Fruit fly (Drosophila melanogaster) whole organism, pupa: ENCODE data around the gene CG34135.

Experiments
- CG10348 ChIP-seq: fragments of 200-800 bp; sonication (Bioruptor generic); IDR thresholded peaks from 2 replicates; pipeline ENCODE4 v1.3.6; 2022; ENCODE audit warnings: missing biosample characterization, missing genetic modification characterization
- CG12605 ChIP-seq: fragments of 200-800 bp; sonication (Bioruptor generic); IDR thresholded peaks from 2 replicates; pipeline ENCODE4 v1.3.6; 2022; ENCODE audit warnings: missing biosample characterization, missing genetic modification characterization
- CG13204 ChIP-seq: fragments of 200-800 bp; sonication (Bioruptor generic); optimal IDR thresholded peaks from 2 replicates; lab custom pipeline; 2018; ENCODE audit warnings: missing biosample characterization, mild to moderate bottlenecking, missing genetic modification characterization, moderate library complexity
- CG14655 ChIP-seq: fragments of 200-800 bp; sonication (Bioruptor generic); optimal IDR thresholded peaks from 3 replicates; lab custom pipeline; 2017; ENCODE audit warnings: mild to moderate bottlenecking, missing biosample characterization, missing genetic modification reagents, missing genetic modification characterization
- CG15710 ChIP-seq: fragments of 200-800 bp; sonication (Bioruptor generic); optimal IDR thresholded peaks from 2 replicates; lab custom pipeline; 2018; ENCODE audit warnings: missing biosample characterization, mild to moderate bottlenecking, missing genetic modification characterization, moderate library complexity
- CG17806 ChIP-seq: fragments of 200-800 bp; sonication (Bioruptor generic); optimal IDR thresholded peaks from 2 replicates; lab custom pipeline; 2018; ENCODE audit warnings: missing biosample characterization, mild to moderate bottlenecking, missing genetic modification characterization, moderate library complexity
- CG32121 ChIP-seq: fragments of 200-800 bp; sonication (Bioruptor generic); IDR thresholded peaks from 2 replicates; pipeline ENCODE4 v1.3.6; 2022; ENCODE audit warnings: missing biosample characterization, missing genetic modification characterization
- CG34367 ChIP-seq: fragments of 200-800 bp; sonication (Bioruptor generic); optimal IDR thresholded peaks from 2 replicates; lab custom pipeline; 2018; ENCODE audit warnings: missing biosample characterization, mild to moderate bottlenecking, missing genetic modification characterization
- CG4496 ChIP-seq: fragments of 200-800 bp; sonication (Bioruptor generic); IDR thresholded peaks from 3 replicates; pipeline ENCODE4 v1.3.6; 2022; ENCODE audit warnings: missing biosample characterization, missing genetic modification characterization
- CG8159 ChIP-seq: fragments of 200-800 bp; sonication (Bioruptor generic); optimal IDR thresholded peaks from 3 replicates; lab custom pipeline; 2018; ENCODE audit warnings: missing biosample characterization, mild to moderate bottlenecking, missing genetic modification characterization, moderate library complexity
- CG8301 ChIP-seq: fragments of 200-800 bp; sonication (Bioruptor generic); optimal IDR thresholded peaks from 2 replicates; lab custom pipeline; 2018; ENCODE audit warnings: missing biosample characterization, mild to moderate bottlenecking, missing genetic modification characterization
- CG9948 ChIP-seq: fragments of 200-800 bp; sonication (Bioruptor generic); optimal IDR thresholded peaks from 2 replicates; lab custom pipeline; 2018; ENCODE audit warnings: missing biosample characterization, mild to moderate bottlenecking, missing genetic modification characterization, moderate library complexity
- D1 ChIP-seq: fragments of 200-800 bp; sonication (Bioruptor generic); optimal IDR thresholded peaks from 2 replicates; lab custom pipeline; 2018; ENCODE audit warnings: missing biosample characterization, mild to moderate bottlenecking, missing genetic modification characterization, moderate library complexity
- EcR ChIP-seq: fragments of 200-800 bp; sonication (Bioruptor generic); optimal IDR thresholded peaks from 3 replicates; lab custom pipeline; 2019; ENCODE audit warnings: missing biosample characterization, missing genetic modification characterization, mild to moderate bottlenecking, moderate library complexity, missing genetic modification reagents
- Ets98B ChIP-seq: fragments of 200-800 bp; sonication (Bioruptor generic); IDR thresholded peaks from 2 replicates; pipeline ENCODE4 v1.3.6; 2022; ENCODE audit warnings: missing biosample characterization, missing genetic modification characterization
- Pif1A ChIP-seq: fragments of 200-800 bp; sonication (Bioruptor generic); optimal IDR thresholded peaks from 3 replicates; lab custom pipeline; 2016; ENCODE audit warnings: missing biosample characterization, missing genetic modification characterization
- Pif1B ChIP-seq: fragments of 200-800 bp; sonication (Bioruptor generic); optimal IDR thresholded peaks from 3 replicates; lab custom pipeline; 2016; ENCODE audit warnings: missing biosample characterization, missing genetic modification characterization
- Snoo ChIP-seq: fragments of 200-800 bp; sonication (Bioruptor generic); optimal IDR thresholded peaks from 3 replicates; lab custom pipeline; 2017; ENCODE audit warnings: missing biosample characterization, mild to moderate bottlenecking, missing genetic modification characterization, inconsistent platforms
- fd96Ca ChIP-seq: fragments of 200-800 bp; sonication (Bioruptor generic); IDR thresholded peaks from 3 replicates; pipeline ENCODE4 v1.3.6; 2022; ENCODE audit warnings: missing biosample characterization, missing genetic modification characterization
- gl ChIP-seq: fragments of 200-800 bp; sonication (Bioruptor generic); optimal IDR thresholded peaks from 2 replicates; lab custom pipeline; 2018; ENCODE audit warnings: missing biosample characterization, mild to moderate bottlenecking, missing genetic modification characterization
- rn ChIP-seq: fragments of 200-800 bp; sonication (Bioruptor generic); IDR thresholded peaks from 2 replicates; pipeline ENCODE4 v1.3.6; 2022; ENCODE audit warnings: missing biosample characterization, missing genetic modification characterization

Gene CG34135

dm6 chr3R:8744198-8744597 is 23.8 kb downstream of the CG34135 start:
- TF ChIP-seq CG12605 (GFP tag; lab: Robert Waterston, UW) (0 out of 2 replicates have a peak, but pooled peaks have one; percentile 19), CG32121 (GFP tag; lab: Robert Waterston, UW) (no peak; the same call in 1 of the 2 replicates), EcR (GFP tag; lab: Kevin White, UChicago) (no peak), Snoo (peak; percentile 46), Ets98B (GFP tag; lab: Robert Waterston, UW) (peak; percentile 35; the same call in 1 of the 2 replicates), CG34367 (no peak), CG15710 (peak; percentile 21), Pif1B (GFP tag; lab: Kevin White, UChicago) (peak; percentile 61), CG8301 (peak; percentile 30), gl (tag; lab: Kevin White, UChicago) (no peak), CG17806 (tag; lab: Kevin White, UChicago) (peak; percentile 48), D1 (no peak), CG4496 (GFP tag; lab: Robert Waterston, UW) (peak; percentile 24; the same call in 1 of the 3 replicates), CG13204 (no peak), CG14655 (GFP tag; lab: Kevin White, UChicago) (peak; percentile 44), Pif1A (GFP tag; lab: Kevin White, UChicago) (peak; percentile 75), CG9948 (tag; lab: Kevin White, UChicago) (peak; percentile 34), CG8159 (tag; lab: Kevin White, UChicago) (peak; percentile 10), CG10348 (GFP tag; lab: Robert Waterston, UW) (no peak), rn (GFP tag; lab: Robert Waterston, UW) (no peak), fd96Ca (peak; percentile 74)

dm6 chr3R:8742661-8743060 is 25.3 kb downstream of the CG34135 start:
- TF ChIP-seq rn (GFP tag; lab: Robert Waterston, UW) (no peak), CG4496 (GFP tag; lab: Robert Waterston, UW) (no peak), CG34367 (no peak), EcR (GFP tag; lab: Kevin White, UChicago) (peak; percentile 65)

dm6 chr3R:8741941-8742340 is 26.1 kb downstream of the CG34135 start:
- TF ChIP-seq Snoo: no peak
- TF ChIP-seq CG8301: no peak
- TF ChIP-seq CG32121 (GFP tag; lab: Robert Waterston, UW): no peak
- no peak for TF ChIP-seq rn (GFP tag; lab: Robert Waterston, UW)
- TF ChIP-seq CG8159 (tag; lab: Kevin White, UChicago): no peak
- TF ChIP-seq Pif1A (GFP tag; lab: Kevin White, UChicago): no peak
- TF ChIP-seq CG9948 (tag; lab: Kevin White, UChicago): no peak
- TF ChIP-seq CG15710: no peak
- no peak for TF ChIP-seq gl (tag; lab: Kevin White, UChicago)
- no peak for TF ChIP-seq D1
- TF ChIP-seq CG4496 (GFP tag; lab: Robert Waterston, UW): no peak
- TF ChIP-seq CG34367: no peak
- no peak for TF ChIP-seq EcR (GFP tag; lab: Kevin White, UChicago)
- no peak for TF ChIP-seq CG10348 (GFP tag; lab: Robert Waterston, UW)
- TF ChIP-seq fd96Ca: no peak

- TF ChIP-seq D1 (no peak), Pif1B (GFP tag; lab: Kevin White, UChicago) (no peak), Pif1A (GFP tag; lab: Kevin White, UChicago) (no peak), CG9948 (tag; lab: Kevin White, UChicago) (no peak), Snoo (no peak), CG17806 (tag; lab: Kevin White, UChicago) (no peak), CG15710 (no peak), CG12605 (GFP tag; lab: Robert Waterston, UW) (no peak), Ets98B (GFP tag; lab: Robert Waterston, UW) (no peak), CG13204 (no peak), fd96Ca (no peak), CG4496 (GFP tag; lab: Robert Waterston, UW) (no peak), CG14655 (GFP tag; lab: Kevin White, UChicago) (no peak), EcR (GFP tag; lab: Kevin White, UChicago) (no peak)
These were observed 26.7 kb downstream of the CG34135 start for dm6 chr3R:8741248-8741647.

- TF ChIP-seq Pif1B (GFP tag; lab: Kevin White, UChicago) (no peak), Ets98B (GFP tag; lab: Robert Waterston, UW) (no peak), CG17806 (tag; lab: Kevin White, UChicago) (no peak), CG9948 (tag; lab: Kevin White, UChicago) (no peak), CG34367 (no peak), CG4496 (GFP tag; lab: Robert Waterston, UW) (no peak), fd96Ca (no peak), CG14655 (GFP tag; lab: Kevin White, UChicago) (no peak), Snoo (no peak)
These were observed 27.9 kb downstream of the CG34135 start for dm6 chr3R:8740118-8740517.

- TF ChIP-seq fd96Ca (no peak), CG17806 (tag; lab: Kevin White, UChicago) (peak; percentile 49), CG8159 (tag; lab: Kevin White, UChicago) (peak; percentile 76), Pif1B (GFP tag; lab: Kevin White, UChicago) (no peak), Snoo (peak; percentile 31), CG9948 (tag; lab: Kevin White, UChicago) (peak; percentile 11), CG15710 (peak; percentile 34)
These were observed 28.7 kb downstream of the CG34135 start for dm6 chr3R:8739161-8739783.
